Worm (Caenorhabditis elegans): ENCODE measurements around the gene Y25C1A.8.

ce11 chrII:3023381-3023935 is 53.3 kb downstream of the Y25C1A.8 start, which contains the start of gene clec-2:
- TF ChIP-seq nhr-11 (tag; optimal IDR thresholded peaks at IDR 0.05) (no peak), mdl-1 (tag; optimal IDR thresholded peaks at IDR 0.05) (no peak), dpl-1 (GFP tag; optimal IDR thresholded peaks at IDR 0.05) (no peak), efl-1 (optimal IDR thresholded peaks at IDR 0.05) (no peak), efl-1 (GFP tag; optimal IDR thresholded peaks at IDR 0.05 in 1 of 2) (no peak), skn-1 (tag; optimal IDR thresholded peaks at IDR 0.05) (no peak), lin-13 (GFP tag; optimal IDR thresholded peaks at IDR 0.05) (no peak)

Measured in whole organism, L1 larva.